Fruit fly (Drosophila melanogaster) whole organism: Measurements from ENCODE around the gene zetaCOP.

ENCODE experiments used
- CG8478 ChIP-seq: fragments of >200 bp; optimal IDR thresholded peaks from 2 replicates; lab custom pipeline; 2018; ENCODE audit warnings: inconsistent platforms
- Dll ChIP-seq: fragments of >200 bp; optimal IDR thresholded peaks from 2 replicates; lab custom pipeline; 2017
- EcR ChIP-seq, 2 experiments: fragments of >200 bp; optimal IDR thresholded peaks; 2 replicates each; lab custom pipeline; 2017; ENCODE audit warnings: missing biosample characterization in 2 of 2, missing genetic modification characterization in 2 of 2, missing genetic modification reagents in 2 of 2
- pan ChIP-seq: fragments of >200 bp; optimal IDR thresholded peaks from 2 replicates; lab custom pipeline; 2017
- psq ChIP-seq: fragments of >200 bp; optimal IDR thresholded peaks from 2 replicates; lab custom pipeline; 2017
- usp ChIP-seq: fragments of >200 bp; optimal IDR thresholded peaks from 2 replicates; lab custom pipeline; 2017; ENCODE audit warnings: missing biosample characterization, missing genetic modification characterization, mixed read lengths

- TF ChIP-seq CG8478 (lab: Kevin White, UChicago) (no peak), usp (GFP tag; lab: Kevin White, UChicago) (no peak), Dll (no peak), pan (lab: Kevin White, UChicago) (no peak), psq (lab: Kevin White, UChicago) (no peak), EcR (GFP tag; optimal IDR thresholded peaks at IDR 0.05; lab: Kevin White, UChicago) (no peak)
Measured at dm6 chr3L:16659099-16659498, 14.3 kb downstream of the zetaCOP start.
